Worm (Caenorhabditis elegans) whole organism, L1 larva: ENCODE results near the gene C50F4.16.

Experiments used
- C04F5.9 ChIP-seq: sonication (generic microtip); optimal IDR thresholded peaks from 2 replicates; lab custom pipeline; 2016; ENCODE audit warnings: missing genetic modification characterization, missing compliant biosample characterization
- C16A3.4 ChIP-seq: fragments of 150-350 bp; optimal IDR thresholded peaks from 2 replicates; lab custom pipeline; 2014; ENCODE audit warnings: missing biosample characterization, missing genetic modification characterization
- alr-1 ChIP-seq: fragments of 200-800 bp; sonication (Bioruptor generic); optimal IDR thresholded peaks from 2 replicates; lab custom pipeline; 2018; ENCODE audit warnings: borderline replicate concordance, mild to moderate bottlenecking, missing genetic modification characterization, missing compliant biosample characterization
- blmp-1 ChIP-seq: fragments of 150-350 bp; optimal IDR thresholded peaks from 2 replicates; lab custom pipeline; 2014; ENCODE audit warnings: missing biosample characterization, missing genetic modification characterization
- ceh-63 ChIP-seq: fragments of 200-800 bp; sonication (Bioruptor generic); optimal IDR thresholded peaks from 2 replicates; lab custom pipeline; 2018; ENCODE audit warnings: mild to moderate bottlenecking, missing genetic modification characterization, missing compliant biosample characterization
- ceh-88 ChIP-seq: fragments of 200-800 bp; sonication (Bioruptor generic); IDR thresholded peaks from 2 replicates; pipeline ENCODE4 v1.3.6; 2022; ENCODE audit warnings: missing genetic modification characterization, missing compliant biosample characterization
- dsc-1 ChIP-seq: sonication (generic microtip); optimal IDR thresholded peaks from 2 replicates; lab custom pipeline; 2016; ENCODE audit warnings: mild to moderate bottlenecking, missing genetic modification characterization, missing compliant biosample characterization
- efl-1 ChIP-seq, 4 experiments: fragments of 150-350 bp; optimal IDR thresholded peaks in 3 of 4; peaks in 1 of 4; 1 replicate in 1 of 4; 2 replicates in 3 of 4; lab custom pipeline; 2014; ENCODE audit warnings: missing biosample characterization in 2 of 4, missing genetic modification characterization in 2 of 4, missing genetic modification reagents in 2 of 4
- efl-3 ChIP-seq: fragments of 200-800 bp; sonication (Bioruptor generic); optimal IDR thresholded peaks from 2 replicates; lab custom pipeline; 2018; ENCODE audit warnings: mild to moderate bottlenecking, missing genetic modification characterization, missing compliant biosample characterization
- egl-13 ChIP-seq: sonication (generic microtip); optimal IDR thresholded peaks from 2 replicates; lab custom pipeline; 2016; ENCODE audit warnings: missing genotype, missing genetic modification reagents, missing genetic modification characterization, missing compliant biosample characterization
- elt-2 ChIP-seq: sonication (generic microtip); optimal IDR thresholded peaks from 2 replicates; lab custom pipeline; 2016; ENCODE audit warnings: missing genetic modification characterization, mild to moderate bottlenecking, inconsistent platforms, missing compliant biosample characterization, missing genetic modification reagents
- elt-3 ChIP-seq, 6 experiments: fragments of 150-350 bp in 1 of 6; sonication (generic microtip); optimal IDR thresholded peaks; 2 replicates each; lab custom pipeline; 2017 to 2018; ENCODE audit warnings: missing biosample characterization in 6 of 6, missing genetic modification characterization in 6 of 6, inconsistent platforms in 1 of 6
- fkh-10 ChIP-seq: sonication (generic microtip); optimal IDR thresholded peaks from 2 replicates; lab custom pipeline; 2017; ENCODE audit warnings: missing biosample characterization, missing genetic modification reagents, missing genetic modification characterization
- fkh-8 ChIP-seq: sonication (generic microtip); optimal IDR thresholded peaks from 2 replicates; lab custom pipeline; 2016; ENCODE audit warnings: mild to moderate bottlenecking, missing genetic modification characterization, missing compliant biosample characterization
- fos-1 ChIP-seq: fragments of 150-350 bp; optimal IDR thresholded peaks from 2 replicates; lab custom pipeline; 2014; ENCODE audit warnings: missing biosample characterization, missing genetic modification characterization
- hpl-2 ChIP-seq: fragments of 150-350 bp; optimal IDR thresholded peaks from 2 replicates; lab custom pipeline; 2014; ENCODE audit warnings: missing biosample characterization, missing genetic modification reagents, missing genetic modification characterization
- jun-1 ChIP-seq: fragments of 150-350 bp; optimal IDR thresholded peaks from 2 replicates; lab custom pipeline; 2014; ENCODE audit warnings: missing biosample characterization, missing genetic modification reagents, missing genetic modification characterization
- lin-13 ChIP-seq: fragments of 150-350 bp; optimal IDR thresholded peaks from 2 replicates; lab custom pipeline; 2014; ENCODE audit warnings: missing biosample characterization, missing genetic modification reagents, missing genetic modification characterization
- lin-35 ChIP-seq, 2 experiments: fragments of 150-350 bp; optimal IDR thresholded peaks; 2 replicates each; lab custom pipeline; 2014; ENCODE audit warnings: missing biosample characterization in 2 of 2, missing genetic modification characterization in 2 of 2, missing genetic modification reagents in 2 of 2
- lsy-2 ChIP-seq, 2 experiments: fragments of 150-350 bp; optimal IDR thresholded peaks; 2 replicates each; lab custom pipeline; 2014; ENCODE audit warnings: missing biosample characterization in 2 of 2, missing genetic modification characterization in 2 of 2
- mdl-1 ChIP-seq, 2 experiments: fragments of 150-350 bp; optimal IDR thresholded peaks; 2 replicates each; lab custom pipeline; 2014 to 2017; ENCODE audit warnings: missing biosample characterization in 2 of 2, missing genetic modification characterization in 2 of 2, inconsistent platforms in 1 of 2
- mep-1 ChIP-seq: fragments of 150-350 bp; optimal IDR thresholded peaks from 2 replicates; lab custom pipeline; 2014; ENCODE audit warnings: missing biosample characterization, missing genetic modification characterization
- nhr-20 ChIP-seq: sonication (generic microtip); optimal IDR thresholded peaks from 2 replicates; lab custom pipeline; 2016; ENCODE audit warnings: mild to moderate bottlenecking, missing genetic modification characterization, missing compliant biosample characterization
- nhr-237 ChIP-seq: fragments of 150-350 bp; optimal IDR thresholded peaks from 2 replicates; lab custom pipeline; 2014; ENCODE audit warnings: missing biosample characterization, missing genetic modification characterization
- nhr-28 ChIP-seq: fragments of 150-350 bp; optimal IDR thresholded peaks from 2 replicates; lab custom pipeline; 2014; ENCODE audit warnings: missing biosample characterization, missing genetic modification characterization
- nhr-47 ChIP-seq: sonication (generic microtip); optimal IDR thresholded peaks from 2 replicates; lab custom pipeline; 2016; ENCODE audit warnings: mild to moderate bottlenecking, missing genetic modification characterization, moderate library complexity, missing compliant biosample characterization
- nhr-71 ChIP-seq: sonication (generic microtip); optimal IDR thresholded peaks from 2 replicates; lab custom pipeline; 2016; ENCODE audit warnings: mild to moderate bottlenecking, missing genetic modification characterization, moderate library complexity, missing compliant biosample characterization
- nhr-90 ChIP-seq: sonication (generic microtip); optimal IDR thresholded peaks from 2 replicates; lab custom pipeline; 2016; ENCODE audit warnings: mild to moderate bottlenecking, missing genetic modification characterization, missing compliant biosample characterization; ENCODE audit not compliant: poor library complexity
- snu-23 ChIP-seq: sonication (generic microtip); optimal IDR thresholded peaks from 2 replicates; lab custom pipeline; 2016; ENCODE audit warnings: missing genetic modification characterization, missing compliant biosample characterization
- swsn-7 ChIP-seq: sonication (generic microtip); optimal IDR thresholded peaks from 2 replicates; lab custom pipeline; 2016; ENCODE audit warnings: missing genetic modification characterization, missing compliant biosample characterization
- tbx-2 ChIP-seq: sonication (generic microtip); optimal IDR thresholded peaks from 2 replicates; lab custom pipeline; 2016; ENCODE audit warnings: missing genetic modification characterization, missing compliant biosample characterization
- unc-62 ChIP-seq: fragments of 150-350 bp; optimal IDR thresholded peaks from 2 replicates; lab custom pipeline; 2014; ENCODE audit warnings: missing biosample characterization, missing genetic modification reagents, missing genetic modification characterization

The C50F4.16 gene

DNA sequence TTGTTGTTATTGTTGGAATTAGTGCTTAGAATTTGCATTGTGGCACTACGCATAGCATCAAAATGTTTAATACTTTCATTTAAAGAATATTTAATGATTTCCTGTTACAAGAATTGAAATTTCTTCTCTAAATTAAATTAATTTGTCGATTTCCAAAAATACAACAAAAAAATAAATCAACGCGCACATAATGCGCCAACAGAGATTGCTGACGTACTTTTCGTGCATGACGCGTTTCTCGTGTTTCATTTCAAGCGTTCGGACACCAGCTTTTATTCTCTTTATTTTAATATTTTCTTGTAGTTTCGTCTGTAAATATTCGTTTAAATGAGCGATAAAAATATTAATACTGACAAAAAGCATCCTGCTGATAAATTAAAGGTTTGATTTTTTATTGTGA is 27.8 kb downstream of the C50F4.16 start, which contains the start of gene eif-2Bdelta (continued):
- TF ChIP-seq mdl-1 (tag; optimal IDR thresholded peaks at IDR 0.05; lab: Kevin White, UChicago): peak in 1 of 2 experiments; percentile 26
- peak; percentile 90 for TF ChIP-seq mep-1 (tag; lab: Kevin White, UChicago)
- TF ChIP-seq C16A3.4 (tag; lab: Kevin White, UChicago): peak; percentile 39
- peak; percentile 45 for TF ChIP-seq egl-13 (tag; lab: Kevin White, UChicago)
- TF ChIP-seq tbx-2 (tag; lab: Kevin White, UChicago): peak; percentile 75
- no peak for TF ChIP-seq efl-3 (GFP tag; lab: Kevin White, UChicago)
- no peak for TF ChIP-seq unc-62 (GFP tag; lab: Kevin White, UChicago)
- peak; percentile 71 to 84 for TF ChIP-seq lsy-2 (tag; optimal IDR thresholded peaks at IDR 0.05; lab: Kevin White, UChicago)
- TF ChIP-seq nhr-237 (tag; lab: Kevin White, UChicago): no peak
- TF ChIP-seq nhr-47 (tag; lab: Kevin White, UChicago): peak; percentile 79
- TF ChIP-seq C04F5.9 (tag; lab: Kevin White, UChicago): peak; percentile 15
- peak; percentile 70 for TF ChIP-seq nhr-20 (tag; lab: Kevin White, UChicago)
- TF ChIP-seq ceh-88 (GFP tag; lab: Robert Waterston, UW): no peak
- TF ChIP-seq blmp-1 (tag; lab: Kevin White, UChicago): peak; percentile 52
- TF ChIP-seq nhr-28 (tag; lab: Kevin White, UChicago): no peak
- peak; percentile 76 for TF ChIP-seq swsn-7 (tag; lab: Kevin White, UChicago)
- no peak for TF ChIP-seq alr-1 (tag; lab: Kevin White, UChicago)
- TF ChIP-seq dsc-1 (tag; lab: Kevin White, UChicago): peak; percentile 78
- TF ChIP-seq lin-13: no peak
- TF ChIP-seq elt-2 (tag; lab: Kevin White, UChicago): peak; percentile 55
- peak in 1 of 6 experiments; percentile 2 for TF ChIP-seq elt-3 (tag; optimal IDR thresholded peaks at IDR 0.05; lab: Kevin White, UChicago)
- TF ChIP-seq nhr-71 (tag; lab: Kevin White, UChicago): peak; percentile 83
- TF ChIP-seq fkh-8 (tag; lab: Kevin White, UChicago): no peak

DNA sequence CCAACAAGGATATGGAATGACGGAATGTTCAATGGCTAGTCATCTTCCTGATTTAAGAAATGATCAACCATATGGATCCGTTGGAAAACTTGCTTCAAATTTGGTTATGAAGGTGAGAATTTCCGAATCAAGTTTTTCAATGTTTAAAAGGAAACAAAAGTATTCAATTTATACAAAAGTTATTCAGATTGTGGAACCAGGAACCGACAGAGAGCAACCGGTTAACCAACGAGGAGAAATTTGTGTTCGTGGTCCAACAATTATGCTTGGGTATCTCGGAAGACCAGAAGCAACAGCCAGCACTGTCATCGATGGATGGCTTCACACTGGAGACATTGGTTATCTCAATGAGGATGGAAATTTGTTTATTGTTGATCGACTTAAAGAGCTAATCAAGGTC is 31.8 kb downstream of the C50F4.16 start:
- no peak for TF ChIP-seq lin-35 (GFP tag; optimal IDR thresholded peaks at IDR 0.05; lab: Kevin White, UChicago)
- no peak for TF ChIP-seq fkh-10 (GFP tag; lab: Kevin White, UChicago)
- TF ChIP-seq nhr-20 (tag; lab: Kevin White, UChicago): no peak
- TF ChIP-seq fos-1 (tag; lab: Kevin White, UChicago): no peak
- no peak for TF ChIP-seq hpl-2
- TF ChIP-seq ceh-63 (GFP tag; lab: Kevin White, UChicago): no peak
- no peak for TF ChIP-seq snu-23
- TF ChIP-seq lin-13: no peak
- TF ChIP-seq jun-1: no peak
- TF ChIP-seq dsc-1 (tag; lab: Kevin White, UChicago): no peak

DNA sequence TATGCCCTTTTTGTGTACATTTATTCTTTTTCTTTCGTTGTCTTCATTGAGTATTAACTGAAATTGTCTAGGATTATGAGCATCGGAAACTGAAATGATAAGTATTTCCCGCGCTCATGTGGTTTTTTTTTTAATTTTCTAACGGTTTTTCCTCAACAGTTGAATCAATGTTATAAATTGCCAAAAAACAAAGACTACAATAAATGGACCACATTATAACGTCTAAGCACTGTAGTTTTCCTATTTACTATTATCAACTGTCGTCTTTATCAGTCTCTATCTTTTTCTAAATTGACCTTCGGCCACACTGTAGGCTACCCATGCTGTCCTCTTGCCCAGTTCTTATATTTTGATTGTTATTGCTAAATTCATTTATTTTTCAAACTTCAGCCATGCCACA is 33.7 kb downstream of the C50F4.16 start, which contains the start of gene acs-14:
Gene acs-14, plus strand, starts transcription at position 391 of the 400 bp plus-strand sequence.
- peak in 1 of 6 experiments; percentile 4 for TF ChIP-seq elt-3 (tag; optimal IDR thresholded peaks at IDR 0.05; lab: Kevin White, UChicago)
- TF ChIP-seq lin-35 (GFP tag; optimal IDR thresholded peaks at IDR 0.05; lab: Kevin White, UChicago): peak in 1 of 2 experiments; percentile 12
- peak; percentile 12 for TF ChIP-seq elt-2 (tag; lab: Kevin White, UChicago)
- no peak for TF ChIP-seq tbx-2 (tag; lab: Kevin White, UChicago)
- peak; percentile 13 for TF ChIP-seq nhr-20 (tag; lab: Kevin White, UChicago)
- no peak for TF ChIP-seq efl-1 (optimal IDR thresholded peaks at IDR 0.05; lab: Kevin White, UChicago)
- TF ChIP-seq efl-1 (GFP tag; optimal IDR thresholded peaks at IDR 0.05 in 1 of 2; lab: Kevin White, UChicago): peak in 1 of 2 experiments; percentile 51
- no peak for TF ChIP-seq mdl-1 (tag; optimal IDR thresholded peaks at IDR 0.05; lab: Kevin White, UChicago)
- TF ChIP-seq, all 84 proteins: peak for 5

DNA sequence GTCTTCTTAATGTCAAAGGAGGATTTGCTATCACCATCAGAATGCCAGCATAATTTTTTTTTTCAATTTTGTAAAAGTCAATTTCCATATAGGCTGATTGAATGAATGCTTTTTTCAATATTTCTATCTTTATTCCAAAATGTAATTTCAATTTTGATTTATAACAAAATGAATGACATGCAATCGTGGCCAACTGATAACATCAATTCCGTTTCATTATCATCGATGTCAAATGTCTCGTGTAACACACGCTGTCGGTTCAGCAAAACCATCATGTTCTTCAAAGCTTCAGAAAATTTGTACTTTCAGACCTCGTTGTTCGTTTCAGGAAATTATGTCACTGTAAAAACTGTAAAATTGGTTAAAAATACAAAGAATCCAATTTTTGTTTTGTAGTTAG is 34.5 kb downstream of the C50F4.16 start:
- TF ChIP-seq nhr-20 (tag; lab: Kevin White, UChicago) (peak; percentile 30), elt-2 (tag; lab: Kevin White, UChicago) (peak; percentile 72), nhr-90 (tag; lab: Kevin White, UChicago) (peak; percentile 2), mdl-1 (tag; optimal IDR thresholded peaks at IDR 0.05; lab: Kevin White, UChicago) (peak in 1 of 2 experiments; percentile 11), mep-1 (tag; lab: Kevin White, UChicago) (no peak), lin-35 (GFP tag; optimal IDR thresholded peaks at IDR 0.05; lab: Kevin White, UChicago) (peak in 1 of 2 experiments; percentile 40)
